Worm (Caenorhabditis elegans) whole organism, late embryonic: Measurements from ENCODE around the gene T02D1.4.

Experiments used
- K02D7.2 ChIP-seq: sonication (generic microtip); optimal IDR thresholded peaks from 2 replicates; lab custom pipeline; 2017; ENCODE audit warnings: mild to moderate bottlenecking, missing genetic modification characterization, missing compliant biosample characterization
- Y22D7AL.16 ChIP-seq: sonication (generic microtip); optimal IDR thresholded peaks from 2 replicates; lab custom pipeline; 2016; ENCODE audit warnings: missing genetic modification characterization, missing compliant biosample characterization
- ama-1 ChIP-seq: fragments of 150-350 bp; optimal IDR thresholded peaks from 2 replicates; lab custom pipeline; 2014
- ceh-14 ChIP-seq: sonication (generic microtip); optimal IDR thresholded peaks from 2 replicates; lab custom pipeline; 2016; ENCODE audit warnings: missing genotype, missing genetic modification characterization, missing compliant biosample characterization
- ceh-18 ChIP-seq: sonication (generic microtip); optimal IDR thresholded peaks from 2 replicates; lab custom pipeline; 2016; ENCODE audit warnings: missing genetic modification characterization, missing compliant biosample characterization
- ceh-19 ChIP-seq: fragments of 200-800 bp; sonication (Bioruptor generic); optimal IDR thresholded peaks from 2 replicates; lab custom pipeline; 2018; ENCODE audit warnings: mild to moderate bottlenecking, missing genetic modification characterization, missing compliant biosample characterization
- ceh-2 ChIP-seq: sonication (generic microtip); optimal IDR thresholded peaks from 2 replicates; lab custom pipeline; 2016; ENCODE audit warnings: missing genotype, missing genetic modification characterization, missing compliant biosample characterization
- ceh-24 ChIP-seq: sonication (generic microtip); optimal IDR thresholded peaks from 2 replicates; lab custom pipeline; 2016; ENCODE audit warnings: mild to moderate bottlenecking, missing genetic modification characterization, missing compliant biosample characterization
- ceh-30 ChIP-seq: fragments of 150-350 bp; optimal IDR thresholded peaks from 2 replicates; lab custom pipeline; 2014; ENCODE audit warnings: missing biosample characterization, missing genetic modification characterization
- ceh-31 ChIP-seq: sonication (generic microtip); optimal IDR thresholded peaks from 2 replicates; lab custom pipeline; 2016; ENCODE audit warnings: missing genetic modification characterization, missing compliant biosample characterization
- ceh-45 ChIP-seq: fragments of 200-800 bp; sonication (Bioruptor generic); IDR thresholded peaks from 2 replicates; pipeline ENCODE4 v1.3.6; 2022; ENCODE audit warnings: missing genetic modification reagents, missing genetic modification characterization, missing compliant biosample characterization
- ceh-48 ChIP-seq: sonication (generic microtip); optimal IDR thresholded peaks from 2 replicates; lab custom pipeline; 2016; ENCODE audit warnings: missing genetic modification characterization, inconsistent platforms, missing compliant biosample characterization
- che-1 ChIP-seq: sonication (generic microtip); optimal IDR thresholded peaks from 2 replicates; lab custom pipeline; 2016; ENCODE audit warnings: mild to moderate bottlenecking, missing genetic modification characterization, missing compliant biosample characterization
- elt-2 ChIP-seq: sonication (generic microtip); optimal IDR thresholded peaks from 2 replicates; lab custom pipeline; 2016; ENCODE audit warnings: missing genetic modification reagents, missing genetic modification characterization, missing compliant biosample characterization
- ets-4 ChIP-seq: sonication (generic microtip); optimal IDR thresholded peaks from 2 replicates; lab custom pipeline; 2016; ENCODE audit warnings: missing genetic modification characterization, missing compliant biosample characterization
- eyg-1 ChIP-seq: sonication (generic microtip); optimal IDR thresholded peaks from 2 replicates; lab custom pipeline; 2016; ENCODE audit warnings: missing genotype, missing genetic modification characterization, missing compliant biosample characterization
- fkh-10 ChIP-seq: fragments of 150-350 bp; optimal IDR thresholded peaks from 2 replicates; lab custom pipeline; 2014; ENCODE audit warnings: missing biosample characterization, missing genetic modification reagents, missing genetic modification characterization
- fkh-6 ChIP-seq: sonication (generic microtip); optimal IDR thresholded peaks from 2 replicates; lab custom pipeline; 2016; ENCODE audit warnings: missing genetic modification characterization, missing compliant biosample characterization
- gmeb-2 ChIP-seq: sonication (generic microtip); optimal IDR thresholded peaks from 2 replicates; lab custom pipeline; 2016; ENCODE audit warnings: missing genetic modification characterization, inconsistent platforms, missing compliant biosample characterization
- hlh-15 ChIP-seq: sonication (generic microtip); optimal IDR thresholded peaks from 2 replicates; lab custom pipeline; 2016; ENCODE audit warnings: missing genetic modification characterization, missing compliant biosample characterization
- hlh-30 ChIP-seq: sonication (generic microtip); optimal IDR thresholded peaks from 2 replicates; lab custom pipeline; 2017; ENCODE audit warnings: antibody characterized with exemption, missing genetic modification characterization, missing compliant biosample characterization; ENCODE audit not compliant: insufficient read depth
- hlh-8 ChIP-seq: sonication (generic microtip); optimal IDR thresholded peaks from 2 replicates; lab custom pipeline; 2016; ENCODE audit warnings: missing genotype, missing genetic modification characterization, missing compliant biosample characterization
- lim-6 ChIP-seq: sonication (generic microtip); optimal IDR thresholded peaks from 2 replicates; lab custom pipeline; 2016; ENCODE audit warnings: missing genetic modification characterization, missing compliant biosample characterization
- lin-11 ChIP-seq: fragments of 200-800 bp; sonication (Bioruptor generic); optimal IDR thresholded peaks from 2 replicates; lab custom pipeline; 2018; ENCODE audit warnings: mild to moderate bottlenecking, missing genetic modification characterization, missing compliant biosample characterization
- mec-3 ChIP-seq: sonication (generic microtip); optimal IDR thresholded peaks from 2 replicates; lab custom pipeline; 2016; ENCODE audit warnings: borderline replicate concordance, missing genetic modification characterization, missing compliant biosample characterization
- nfya-1 ChIP-seq: sonication (generic microtip); optimal IDR thresholded peaks from 2 replicates; lab custom pipeline; 2017; ENCODE audit warnings: missing genetic modification characterization, mild to moderate bottlenecking, missing compliant biosample characterization, antibody characterized with exemption, moderate library complexity
- nhr-11 ChIP-seq: fragments of 150-350 bp; optimal IDR thresholded peaks from 2 replicates; lab custom pipeline; 2014; ENCODE audit warnings: missing biosample characterization, missing genetic modification characterization
- npax-4 ChIP-seq: sonication (generic microtip); optimal IDR thresholded peaks from 2 replicates; lab custom pipeline; 2016; ENCODE audit warnings: missing genetic modification characterization, missing compliant biosample characterization
- odd-2 ChIP-seq: sonication (generic microtip); optimal IDR thresholded peaks from 2 replicates; lab custom pipeline; 2017; ENCODE audit warnings: antibody characterized with exemption, mild to moderate bottlenecking, missing genetic modification characterization, missing compliant biosample characterization
- pat-9 ChIP-seq: fragments of 200-800 bp; sonication (Bioruptor generic); optimal IDR thresholded peaks from 2 replicates; lab custom pipeline; 2018; ENCODE audit warnings: mild to moderate bottlenecking, missing genetic modification characterization, moderate library complexity, missing compliant biosample characterization
- pax-1 ChIP-seq: fragments of 150-350 bp; optimal IDR thresholded peaks from 2 replicates; lab custom pipeline; 2014; ENCODE audit warnings: missing biosample characterization, missing genetic modification characterization
- pha-4 ChIP-seq: fragments of 150-350 bp; optimal IDR thresholded peaks from 2 replicates; lab custom pipeline; 2018; ENCODE audit warnings: missing biosample characterization, missing genetic modification reagents, missing genetic modification characterization
- pqm-1 ChIP-seq: sonication (generic microtip); optimal IDR thresholded peaks from 2 replicates; lab custom pipeline; 2016; ENCODE audit warnings: missing genetic modification characterization, missing compliant biosample characterization
- pros-1 ChIP-seq: fragments of 150-350 bp; optimal IDR thresholded peaks from 2 replicates; lab custom pipeline; 2014; ENCODE audit warnings: missing biosample characterization, missing genetic modification reagents, missing genetic modification characterization
- ref-2 ChIP-seq: sonication (generic microtip); optimal IDR thresholded peaks from 2 replicates; lab custom pipeline; 2016; ENCODE audit warnings: missing genetic modification characterization, missing compliant biosample characterization
- sdc-2 ChIP-seq: sonication (generic microtip); optimal IDR thresholded peaks from 2 replicates; lab custom pipeline; 2016; ENCODE audit warnings: missing genotype, missing genetic modification characterization, missing compliant biosample characterization
- sox-2 ChIP-seq: fragments of 200-800 bp; sonication (Bioruptor generic); IDR thresholded peaks from 2 replicates; pipeline ENCODE4 v1.3.6; 2022; ENCODE audit warnings: missing genetic modification reagents, missing genetic modification characterization, missing compliant biosample characterization
- tbx-2 ChIP-seq: sonication (generic microtip); optimal IDR thresholded peaks from 2 replicates; lab custom pipeline; 2016; ENCODE audit warnings: missing genetic modification characterization, missing compliant biosample characterization
- tbx-7 ChIP-seq: sonication (generic microtip); optimal IDR thresholded peaks from 2 replicates; lab custom pipeline; 2016; ENCODE audit warnings: missing genotype, missing genetic modification characterization, missing compliant biosample characterization
- ttx-3 ChIP-seq: sonication (generic microtip); optimal IDR thresholded peaks from 2 replicates; lab custom pipeline; 2016; ENCODE audit warnings: missing genetic modification reagents, missing genetic modification characterization, missing compliant biosample characterization
- unc-3 ChIP-seq, 2 experiments: fragments of 200-800 bp in 1 of 2; sonication (Bioruptor generic) in 1 of 2; sonication (generic microtip) in 1 of 2; conservative IDR thresholded peaks in 1 of 2; optimal IDR thresholded peaks in 1 of 2; 2 replicates each; pipeline versions ENCODE4 v1.3.6 to Lab custom; 2016 to 2022; ENCODE audit warnings: missing compliant biosample characterization in 2 of 2, missing genetic modification characterization in 2 of 2, missing genetic modification reagents in 1 of 2
- unc-42 ChIP-seq: sonication (generic microtip); optimal IDR thresholded peaks from 2 replicates; lab custom pipeline; 2016; ENCODE audit warnings: missing genotype, missing genetic modification characterization, missing compliant biosample characterization
- unc-55 ChIP-seq: sonication (generic microtip); optimal IDR thresholded peaks from 2 replicates; lab custom pipeline; 2017; ENCODE audit warnings: missing biosample characterization, missing genetic modification reagents, missing genetic modification characterization

Gene T02D1.4

ce11 chrIV:17435228-17435627, 35.7 kb downstream of the T02D1.4 start:
- TF ChIP-seq unc-55 (no peak), mec-3 (tag; lab: Kevin White, UChicago) (no peak), ref-2 (tag; lab: Kevin White, UChicago) (no peak), lim-6 (no peak), pax-1 (tag; lab: Kevin White, UChicago) (no peak), ama-1 (lab: Kevin White, UChicago) (no peak), fkh-6 (tag; lab: Kevin White, UChicago) (no peak), hlh-8 (tag; lab: Kevin White, UChicago) (no peak)
- TF ChIP-seq, all 69 proteins: peak for 0

ce11 chrIV:17436552-17436951, 37.0 kb downstream of the T02D1.4 start, which contains the start of gene gcy-27:
gcy-27 (minus strand) TSS chrIV:17436652.
- TF ChIP-seq sdc-2 (tag; lab: Kevin White, UChicago), result no peak
- no peak for TF ChIP-seq ets-4 (tag; lab: Kevin White, UChicago)
- no peak for TF ChIP-seq ceh-30
- no peak for TF ChIP-seq ceh-31
- TF ChIP-seq tbx-2, result no peak
- TF ChIP-seq hlh-30 (tag; lab: Kevin White, UChicago), result no peak
- no peak for TF ChIP-seq K02D7.2
- no peak for TF ChIP-seq fkh-10 (GFP tag; lab: Kevin White, UChicago)
- TF ChIP-seq sox-2 (GFP tag; lab: Robert Waterston, UW), result no peak
- no peak for TF ChIP-seq tbx-7 (tag; lab: Kevin White, UChicago)
- TF ChIP-seq ceh-2 (tag; lab: Kevin White, UChicago), result no peak
- no peak for TF ChIP-seq eyg-1 (tag; lab: Kevin White, UChicago)
- TF ChIP-seq nfya-1 (tag; lab: Kevin White, UChicago), result no peak
- TF ChIP-seq hlh-15, result no peak
- TF ChIP-seq npax-4 (tag; lab: Kevin White, UChicago), result no peak
- no peak for TF ChIP-seq pat-9 (tag; lab: Kevin White, UChicago)
- TF ChIP-seq unc-42 (tag; lab: Kevin White, UChicago), result no peak
- no peak for TF ChIP-seq nhr-11 (tag; lab: Kevin White, UChicago)
- TF ChIP-seq, all 69 proteins: peak for 0

- no peak for TF ChIP-seq fkh-6 (tag; lab: Kevin White, UChicago)
- no peak for TF ChIP-seq ceh-24 (tag; lab: Kevin White, UChicago)
- no peak for TF ChIP-seq ceh-31
- no peak for TF ChIP-seq mec-3 (tag; lab: Kevin White, UChicago)
- TF ChIP-seq gmeb-2 (tag; lab: Kevin White, UChicago), result no peak
- TF ChIP-seq unc-3 (GFP tag; conservative IDR thresholded peaks at IDR 0.05; lab: Robert Waterston, UW), result no peak
- TF ChIP-seq unc-3 (tag; optimal IDR thresholded peaks at IDR 0.05; lab: Kevin White, UChicago), result no peak
- TF ChIP-seq ceh-45 (GFP tag; lab: Robert Waterston, UW), result no peak
- TF ChIP-seq che-1 (tag; lab: Kevin White, UChicago), result no peak
- TF ChIP-seq odd-2 (tag; lab: Kevin White, UChicago), result no peak
These were observed 37.5 kb downstream of the T02D1.4 start, which contains the start of gene C06A12.8 for ce11 chrIV:17437038-17437437. C06A12.8 (plus strand) TSS chrIV:17437338.

- TF ChIP-seq ceh-14 (tag; lab: Kevin White, UChicago) (no peak), tbx-7 (tag; lab: Kevin White, UChicago) (no peak)
These were observed 40.4 kb downstream of the T02D1.4 start, which contains the start of gene C06A12.19 for ce11 chrIV:17440001-17440400. C06A12.19 (minus strand) TSS chrIV:17440101.

- no peak for TF ChIP-seq Y22D7AL.16
- TF ChIP-seq pqm-1 (tag; lab: Kevin White, UChicago), result no peak
- no peak for TF ChIP-seq tbx-2
- TF ChIP-seq ttx-3 (tag; lab: Kevin White, UChicago), result no peak
- no peak for TF ChIP-seq nhr-11 (tag; lab: Kevin White, UChicago)
- no peak for TF ChIP-seq elt-2 (tag; lab: Kevin White, UChicago)
- TF ChIP-seq mec-3 (tag; lab: Kevin White, UChicago), result no peak
- no peak for TF ChIP-seq hlh-15
- TF ChIP-seq pros-1 (tag; lab: Kevin White, UChicago), result no peak
- no peak for TF ChIP-seq ceh-48 (tag; lab: Kevin White, UChicago)
- TF ChIP-seq pha-4 (tag; lab: Kevin White, UChicago), result no peak
- TF ChIP-seq ceh-19, result no peak
- no peak for TF ChIP-seq ceh-24 (tag; lab: Kevin White, UChicago)
- TF ChIP-seq ceh-18 (tag; lab: Kevin White, UChicago), result no peak
- TF ChIP-seq lin-11 (tag; lab: Kevin White, UChicago), result no peak
- no peak for TF ChIP-seq che-1 (tag; lab: Kevin White, UChicago)
- no peak for TF ChIP-seq odd-2 (tag; lab: Kevin White, UChicago)
- TF ChIP-seq, all 69 proteins: peak for 0
These were observed 40.9 kb downstream of the T02D1.4 start, which contains the start of gene F08A7.1 for ce11 chrIV:17440417-17440816. F08A7.1 (plus strand) TSS chrIV:17440607.
